Worm (Caenorhabditis elegans): ENCODE results near the gene H12D21.11.

ce11 chrV:14897731-14898130 lies 18.0 kb upstream of the H12D21.11 start, which contains the start of gene H12D21.6:
- TF ChIP-seq hnd-1 (tag; optimal IDR thresholded peaks at IDR 0.05): no peak
- TF ChIP-seq B0310.2 (tag; optimal IDR thresholded peaks at IDR 0.05): no peak
- TF ChIP-seq ets-7 (tag; optimal IDR thresholded peaks at IDR 0.05): no peak
